Worm (Caenorhabditis elegans) whole organism, L1 larva: ENCODE measurements around the gene C25A8.5.
A peak's percentile ranks its signal among the peaks of the same experiment; 100 is the strongest.

Experiments
- C34B4.2 ChIP-seq: sonication (generic microtip); optimal IDR thresholded peaks from 2 replicates; lab custom pipeline; 2017; ENCODE audit warnings: mild to moderate bottlenecking, missing genetic modification characterization, missing compliant biosample characterization
- F16B12.6 ChIP-seq: fragments of 150-350 bp; optimal IDR thresholded peaks from 2 replicates; lab custom pipeline; 2014; ENCODE audit warnings: missing biosample characterization, missing genetic modification characterization
- aly-2 ChIP-seq: fragments of 150-350 bp; optimal IDR thresholded peaks from 2 replicates; lab custom pipeline; 2014; ENCODE audit warnings: missing biosample characterization, missing genetic modification characterization
- blmp-1 ChIP-seq: fragments of 150-350 bp; optimal IDR thresholded peaks from 2 replicates; lab custom pipeline; 2014; ENCODE audit warnings: missing biosample characterization, missing genetic modification characterization
- ceh-82 ChIP-seq, 3 experiments: fragments of 150-350 bp in 1 of 3; sonication (generic microtip) in 2 of 3; optimal IDR thresholded peaks; 2 replicates each; lab custom pipeline; 2014 to 2017; ENCODE audit warnings: missing biosample characterization in 3 of 3, missing genetic modification characterization in 3 of 3
- ceh-88 ChIP-seq: fragments of 200-800 bp; sonication (Bioruptor generic); IDR thresholded peaks from 2 replicates; pipeline ENCODE4 v1.3.6; 2022; ENCODE audit warnings: missing genetic modification characterization, missing compliant biosample characterization
- ceh-90 ChIP-seq: sonication (generic microtip); optimal IDR thresholded peaks from 2 replicates; lab custom pipeline; 2016; ENCODE audit warnings: missing genetic modification characterization, missing compliant biosample characterization
- efl-1 ChIP-seq, 4 experiments: fragments of 150-350 bp; optimal IDR thresholded peaks in 3 of 4; peaks in 1 of 4; 1 replicate in 1 of 4; 2 replicates in 3 of 4; lab custom pipeline; 2014; ENCODE audit warnings: missing biosample characterization in 2 of 4, missing genetic modification characterization in 2 of 4, missing genetic modification reagents in 2 of 4
- egl-13 ChIP-seq: sonication (generic microtip); optimal IDR thresholded peaks from 2 replicates; lab custom pipeline; 2016; ENCODE audit warnings: missing genotype, missing genetic modification reagents, missing genetic modification characterization, missing compliant biosample characterization
- egl-27 ChIP-seq, 2 experiments: fragments of 150-350 bp in 1 of 2; sonication (generic microtip); optimal IDR thresholded peaks; 3 replicates each; lab custom pipeline; 2017 to 2018; ENCODE audit warnings: missing biosample characterization in 2 of 2, missing genetic modification characterization in 2 of 2, missing genetic modification reagents in 2 of 2
- elt-2 ChIP-seq: sonication (generic microtip); optimal IDR thresholded peaks from 2 replicates; lab custom pipeline; 2016; ENCODE audit warnings: missing genetic modification characterization, mild to moderate bottlenecking, inconsistent platforms, missing compliant biosample characterization, missing genetic modification reagents
- elt-3 ChIP-seq, 6 experiments: fragments of 150-350 bp in 1 of 6; sonication (generic microtip); optimal IDR thresholded peaks; 2 replicates each; lab custom pipeline; 2017 to 2018; ENCODE audit warnings: missing biosample characterization in 6 of 6, missing genetic modification characterization in 6 of 6, inconsistent platforms in 1 of 6
- ets-5 ChIP-seq: fragments of 200-800 bp; sonication (Bioruptor generic); IDR thresholded peaks from 2 replicates; pipeline ENCODE4 v1.3.6; 2022; ENCODE audit warnings: missing genetic modification characterization, missing compliant biosample characterization
- grh-1 ChIP-seq: fragments of 200-800 bp; sonication (Bioruptor generic); IDR thresholded peaks from 2 replicates; pipeline ENCODE4 v1.3.6; 2022; ENCODE audit warnings: missing genetic modification reagents, missing genetic modification characterization, missing compliant biosample characterization
- hlh-17 ChIP-seq: fragments of 200-800 bp; sonication (Bioruptor generic); optimal IDR thresholded peaks from 2 replicates; lab custom pipeline; 2018; ENCODE audit warnings: missing genetic modification characterization, mild to moderate bottlenecking, missing compliant biosample characterization, moderate library complexity, borderline replicate concordance
- hlh-4 ChIP-seq: sonication (generic microtip); optimal IDR thresholded peaks from 2 replicates; lab custom pipeline; 2016; ENCODE audit warnings: mild to moderate bottlenecking, missing genetic modification characterization, missing compliant biosample characterization
- hpl-2 ChIP-seq: fragments of 150-350 bp; optimal IDR thresholded peaks from 2 replicates; lab custom pipeline; 2014; ENCODE audit warnings: missing biosample characterization, missing genetic modification reagents, missing genetic modification characterization
- lin-13 ChIP-seq: fragments of 150-350 bp; optimal IDR thresholded peaks from 2 replicates; lab custom pipeline; 2014; ENCODE audit warnings: missing biosample characterization, missing genetic modification reagents, missing genetic modification characterization
- lin-14 ChIP-seq: fragments of 200-800 bp; sonication (Bioruptor generic); optimal IDR thresholded peaks from 2 replicates; lab custom pipeline; 2018; ENCODE audit warnings: mild to moderate bottlenecking, missing genetic modification characterization, moderate library complexity, missing compliant biosample characterization
- lin-15B ChIP-seq: fragments of 150-350 bp; sonication (generic microtip); optimal IDR thresholded peaks from 3 replicates; lab custom pipeline; 2014; ENCODE audit warnings: missing biosample characterization, missing genetic modification characterization
- lin-35 ChIP-seq, 2 experiments: fragments of 150-350 bp; optimal IDR thresholded peaks; 2 replicates each; lab custom pipeline; 2014; ENCODE audit warnings: missing biosample characterization in 2 of 2, missing genetic modification characterization in 2 of 2, missing genetic modification reagents in 2 of 2
- lin-39 ChIP-seq: fragments of 150-350 bp; optimal IDR thresholded peaks from 2 replicates; lab custom pipeline; 2014; ENCODE audit warnings: missing biosample characterization, missing genetic modification reagents, missing genetic modification characterization
- lir-3 ChIP-seq: sonication (generic microtip); optimal IDR thresholded peaks from 2 replicates; lab custom pipeline; 2016; ENCODE audit warnings: mild to moderate bottlenecking, missing genetic modification characterization, moderate library complexity, missing compliant biosample characterization; ENCODE audit not compliant: poor library complexity
- lsy-2 ChIP-seq, 2 experiments: fragments of 150-350 bp; optimal IDR thresholded peaks; 2 replicates each; lab custom pipeline; 2014; ENCODE audit warnings: missing biosample characterization in 2 of 2, missing genetic modification characterization in 2 of 2
- mep-1 ChIP-seq: fragments of 150-350 bp; optimal IDR thresholded peaks from 2 replicates; lab custom pipeline; 2014; ENCODE audit warnings: missing biosample characterization, missing genetic modification characterization
- nhr-11 ChIP-seq: fragments of 150-350 bp; optimal IDR thresholded peaks from 2 replicates; lab custom pipeline; 2014; ENCODE audit warnings: missing biosample characterization, missing genetic modification characterization
- nhr-12 ChIP-seq: sonication (generic microtip); optimal IDR thresholded peaks from 2 replicates; lab custom pipeline; 2017; ENCODE audit warnings: missing biosample characterization, missing genetic modification characterization
- nhr-19 ChIP-seq: fragments of 200-800 bp; sonication (Bioruptor generic); conservative IDR thresholded peaks from 2 replicates; pipeline ENCODE4 v1.3.6; 2022; ENCODE audit warnings: missing genetic modification characterization, missing compliant biosample characterization
- nhr-20 ChIP-seq: sonication (generic microtip); optimal IDR thresholded peaks from 2 replicates; lab custom pipeline; 2016; ENCODE audit warnings: mild to moderate bottlenecking, missing genetic modification characterization, missing compliant biosample characterization
- nhr-237 ChIP-seq: fragments of 150-350 bp; optimal IDR thresholded peaks from 2 replicates; lab custom pipeline; 2014; ENCODE audit warnings: missing biosample characterization, missing genetic modification characterization
- nhr-28 ChIP-seq: fragments of 150-350 bp; optimal IDR thresholded peaks from 2 replicates; lab custom pipeline; 2014; ENCODE audit warnings: missing biosample characterization, missing genetic modification characterization
- nhr-47 ChIP-seq: sonication (generic microtip); optimal IDR thresholded peaks from 2 replicates; lab custom pipeline; 2016; ENCODE audit warnings: mild to moderate bottlenecking, missing genetic modification characterization, moderate library complexity, missing compliant biosample characterization
- nhr-71 ChIP-seq: sonication (generic microtip); optimal IDR thresholded peaks from 2 replicates; lab custom pipeline; 2016; ENCODE audit warnings: mild to moderate bottlenecking, missing genetic modification characterization, moderate library complexity, missing compliant biosample characterization
- nhr-77 ChIP-seq: fragments of 150-350 bp; optimal IDR thresholded peaks from 2 replicates; lab custom pipeline; 2014; ENCODE audit warnings: missing biosample characterization, missing genetic modification characterization
- nhr-85 ChIP-seq: sonication (generic microtip); peaks from one replicate; lab custom pipeline; 2016; ENCODE audit warnings: missing genetic modification characterization, inconsistent platforms, missing compliant biosample characterization
- nhr-90 ChIP-seq: sonication (generic microtip); optimal IDR thresholded peaks from 2 replicates; lab custom pipeline; 2016; ENCODE audit warnings: mild to moderate bottlenecking, missing genetic modification characterization, missing compliant biosample characterization; ENCODE audit not compliant: poor library complexity
- pax-3 ChIP-seq: fragments of 200-800 bp; sonication (Bioruptor generic); optimal IDR thresholded peaks from 2 replicates; lab custom pipeline; 2018; ENCODE audit warnings: mild to moderate bottlenecking, missing genetic modification characterization, moderate library complexity, missing compliant biosample characterization
- rnt-1 ChIP-seq: sonication (generic microtip); optimal IDR thresholded peaks from 2 replicates; lab custom pipeline; 2016; ENCODE audit warnings: mild to moderate bottlenecking, missing genetic modification characterization, moderate library complexity, missing compliant biosample characterization
- snu-23 ChIP-seq: sonication (generic microtip); optimal IDR thresholded peaks from 2 replicates; lab custom pipeline; 2016; ENCODE audit warnings: missing genetic modification characterization, missing compliant biosample characterization
- sup-37 ChIP-seq: fragments of 200-800 bp; sonication (Bioruptor generic); optimal IDR thresholded peaks from 2 replicates; lab custom pipeline; 2018; ENCODE audit warnings: mild to moderate bottlenecking, missing genetic modification characterization, missing compliant biosample characterization
- unc-30 ChIP-seq: sonication (generic microtip); optimal IDR thresholded peaks from 2 replicates; lab custom pipeline; 2017; ENCODE audit warnings: missing biosample characterization, missing genetic modification characterization
- unc-62 ChIP-seq: fragments of 150-350 bp; optimal IDR thresholded peaks from 2 replicates; lab custom pipeline; 2014; ENCODE audit warnings: missing biosample characterization, missing genetic modification reagents, missing genetic modification characterization
- unc-86 ChIP-seq: sonication (generic microtip); optimal IDR thresholded peaks from 2 replicates; lab custom pipeline; 2016; ENCODE audit warnings: missing genetic modification characterization, missing compliant biosample characterization
- unc-98 ChIP-seq: fragments of 200-800 bp; sonication (Bioruptor generic); IDR thresholded peaks from 2 replicates; pipeline ENCODE4 v1.3.6; 2022; ENCODE audit warnings: missing genetic modification characterization, missing compliant biosample characterization
- vab-15 ChIP-seq: sonication (generic microtip); optimal IDR thresholded peaks from 2 replicates; lab custom pipeline; 2017; ENCODE audit warnings: missing genotype, mild to moderate bottlenecking, missing genetic modification characterization, missing compliant biosample characterization
- zag-1 ChIP-seq: fragments of 150-350 bp; optimal IDR thresholded peaks from 2 replicates; lab custom pipeline; 2014; ENCODE audit warnings: missing biosample characterization, missing genetic modification characterization
- ztf-11 ChIP-seq, 2 experiments: sonication (generic microtip); optimal IDR thresholded peaks; 2 replicates each; lab custom pipeline; 2016 to 2017; ENCODE audit warnings: missing genetic modification characterization in 2 of 2, missing biosample characterization in 1 of 2, missing compliant biosample characterization in 1 of 2
- ztf-4 ChIP-seq: fragments of 150-350 bp; optimal IDR thresholded peaks from 2 replicates; lab custom pipeline; 2014; ENCODE audit warnings: missing biosample characterization, missing genetic modification characterization

Gene C25A8.5

DNA sequence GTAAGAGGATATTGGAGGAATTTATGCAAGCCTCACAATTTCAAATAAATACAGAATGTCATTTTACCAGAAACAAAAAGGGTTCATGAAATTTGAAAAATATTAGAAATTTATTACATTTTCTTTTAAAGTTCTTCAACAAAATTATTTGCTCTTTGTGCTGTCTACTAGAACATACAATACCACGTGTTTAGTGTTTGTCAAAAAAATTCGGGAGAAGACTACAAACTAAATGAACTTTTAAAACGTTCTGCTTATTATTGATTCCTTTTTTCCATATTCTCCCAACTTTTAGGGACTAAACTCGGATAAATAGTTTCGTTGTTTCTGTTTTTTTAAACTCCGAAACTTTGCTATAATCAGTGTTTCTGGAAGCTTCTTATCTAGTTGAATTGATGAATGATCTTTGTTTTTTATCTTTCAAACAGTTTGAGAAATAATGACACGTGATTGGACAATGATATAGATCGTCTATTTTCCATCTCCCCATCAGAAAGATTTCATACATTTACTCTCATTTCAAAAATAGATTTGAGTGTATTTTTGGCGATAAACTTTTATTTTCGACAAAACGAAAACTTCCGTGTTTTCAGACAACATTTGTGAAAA lies 49.4 kb downstream of the C25A8.5 start:
- TF ChIP-seq grh-1 (GFP tag; lab: Robert Waterston, UW) = peak; percentile 42; the same call in 1 of the 2 replicates
- no peak for TF ChIP-seq egl-13
- TF ChIP-seq blmp-1 = peak; percentile 10
- TF ChIP-seq lir-3 = no peak
- peak; percentile 37 for TF ChIP-seq lin-14 (GFP tag; lab: Kevin White, UChicago)
- TF ChIP-seq snu-23 = peak; percentile 50
- peak; percentile 85 for TF ChIP-seq nhr-85 (tag; lab: Kevin White, UChicago)
- peak; percentile 66 for TF ChIP-seq nhr-20 (tag; lab: Kevin White, UChicago)
- peak in 1 of 2 experiments; percentile 33 for TF ChIP-seq lsy-2 (tag; optimal IDR thresholded peaks at IDR 0.05; lab: Kevin White, UChicago)
- TF ChIP-seq ceh-90 (tag; lab: Kevin White, UChicago) = no peak
- no peak for TF ChIP-seq nhr-237 (tag; lab: Kevin White, UChicago)
- peak in 1 of 2 experiments; percentile 66 for TF ChIP-seq lin-35 (GFP tag; optimal IDR thresholded peaks at IDR 0.05; lab: Kevin White, UChicago)
- peak; percentile 6 for TF ChIP-seq ztf-4 (tag; lab: Kevin White, UChicago)
- TF ChIP-seq nhr-90 = peak; percentile 4
- TF ChIP-seq elt-2 (tag; lab: Kevin White, UChicago) = peak; percentile 73
- peak; percentile 62 for TF ChIP-seq nhr-71 (tag; lab: Kevin White, UChicago)
- no peak for TF ChIP-seq efl-1 (optimal IDR thresholded peaks at IDR 0.05; lab: Kevin White, UChicago)
- TF ChIP-seq efl-1 (GFP tag; optimal IDR thresholded peaks at IDR 0.05 in 1 of 2; lab: Kevin White, UChicago) = peak in 1 of 2 experiments; percentile 84
- TF ChIP-seq nhr-47 (tag; lab: Kevin White, UChicago) = peak; percentile 4
- TF ChIP-seq nhr-19 = peak; percentile 57
- TF ChIP-seq mep-1 (tag; lab: Kevin White, UChicago) = peak; percentile 30
- no peak for TF ChIP-seq F16B12.6 (tag; lab: Kevin White, UChicago)
- peak in 2 of 6 experiments; percentile 31 to 57 for TF ChIP-seq elt-3 (tag; optimal IDR thresholded peaks at IDR 0.05; lab: Kevin White, UChicago)
- no peak for TF ChIP-seq lin-39 (tag; lab: Kevin White, UChicago)

DNA sequence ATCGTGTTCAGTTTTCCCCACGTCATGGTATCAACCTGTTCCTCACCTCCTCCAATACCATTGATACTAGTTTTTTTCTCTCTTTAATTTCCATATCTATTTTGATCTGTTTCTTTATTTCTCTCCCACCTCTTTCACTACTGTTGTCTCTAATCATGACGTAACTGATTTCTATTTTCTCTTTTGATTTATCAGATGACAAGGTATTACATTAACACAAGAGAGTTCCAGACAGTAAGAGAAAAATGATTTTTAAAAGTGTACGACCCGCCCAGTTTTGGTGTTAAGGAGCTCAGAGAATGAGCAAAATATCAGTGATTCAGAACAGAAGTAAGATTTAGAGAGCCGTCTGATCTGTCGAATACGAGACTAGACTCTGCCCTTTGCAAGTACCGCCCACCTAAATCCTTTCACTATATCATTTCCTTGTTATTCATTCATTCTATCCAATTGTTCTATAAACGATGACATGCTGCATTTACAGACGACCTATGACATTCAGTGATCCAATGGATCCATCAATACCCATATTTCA lies 50.4 kb downstream of the C25A8.5 start, which contains the start of gene nhr-105:
Gene nhr-105, plus strand, starts transcription at position 485 of the 535 bp plus-strand sequence.
- TF ChIP-seq hpl-2 (GFP tag; lab: Kevin White, UChicago) (peak; percentile 22), nhr-28 (tag; lab: Kevin White, UChicago) (no peak), nhr-77 (no peak), aly-2 (tag; lab: Kevin White, UChicago) (no peak), unc-98 (GFP tag; lab: Robert Waterston, UW) (no peak), ceh-88 (no peak), vab-15 (no peak), unc-30 (tag; lab: Kevin White, UChicago) (no peak), lin-35 (GFP tag; optimal IDR thresholded peaks at IDR 0.05; lab: Kevin White, UChicago) (peak in 1 of 2 experiments; percentile 76), snu-23 (peak; percentile 79), elt-2 (tag; lab: Kevin White, UChicago) (peak; percentile 70), rnt-1 (tag; lab: Kevin White, UChicago) (no peak), blmp-1 (peak; percentile 42), unc-62 (GFP tag; lab: Kevin White, UChicago) (no peak), ets-5 (no peak), ztf-11 (tag; optimal IDR thresholded peaks at IDR 0.05; lab: Kevin White, UChicago) (no peak), hlh-17 (GFP tag; lab: Kevin White, UChicago) (no peak), egl-27 (tag; optimal IDR thresholded peaks at IDR 0.05; lab: Kevin White, UChicago) (no peak), lin-15B (no peak), nhr-11 (tag; lab: Kevin White, UChicago) (no peak), nhr-90 (peak; percentile 71), unc-86 (no peak), hlh-4 (tag; lab: Kevin White, UChicago) (no peak), sup-37 (peak; percentile 36), ceh-82 (tag; optimal IDR thresholded peaks at IDR 0.05; lab: Kevin White, UChicago) (peak in 1 of 3 experiments; percentile 11), pax-3 (tag; lab: Kevin White, UChicago) (peak; percentile 74), lin-13 (peak; percentile 39), zag-1 (tag; lab: Kevin White, UChicago) (no peak), mep-1 (tag; lab: Kevin White, UChicago) (peak; percentile 44), C34B4.2 (tag; lab: Kevin White, UChicago) (no peak), nhr-85 (tag; lab: Kevin White, UChicago) (peak; percentile 96), lin-14 (GFP tag; lab: Kevin White, UChicago) (peak; percentile 79), egl-13 (no peak), nhr-12 (tag; lab: Kevin White, UChicago) (no peak), grh-1 (GFP tag; lab: Robert Waterston, UW) (peak; percentile 73)
